Worm (Caenorhabditis elegans): Measurements from ENCODE around the gene F57G12.1.

The F57G12.1 gene

ce11 chrX:12219477-12219876, 48.0 kb upstream of the F57G12.1 start, which contains the start of gene cest-8:
TSS of gene cest-8 (plus strand) at chrX:12219660.
- TF ChIP-seq aly-2 (tag; optimal IDR thresholded peaks at IDR 0.05): no peak
- TF ChIP-seq zag-1 (tag; optimal IDR thresholded peaks at IDR 0.05): no peak
- no peak for TF ChIP-seq unc-62 (GFP tag; optimal IDR thresholded peaks at IDR 0.05)
- peak; percentile 4 for TF ChIP-seq pha-4 (tag; optimal IDR thresholded peaks at IDR 0.05)
- no peak for TF ChIP-seq ceh-16 (tag; optimal IDR thresholded peaks at IDR 0.05)
- TF ChIP-seq daf-12 (tag; optimal IDR thresholded peaks at IDR 0.05): no peak
- TF ChIP-seq snpc-4 (tag; optimal IDR thresholded peaks at IDR 0.05): no peak
- no peak for TF ChIP-seq nhr-28 (tag; optimal IDR thresholded peaks at IDR 0.05)
- no peak for TF ChIP-seq elt-2 (tag; optimal IDR thresholded peaks at IDR 0.05)
- TF ChIP-seq skn-1 (tag; optimal IDR thresholded peaks at IDR 0.05): peak; percentile 53

DNA sequence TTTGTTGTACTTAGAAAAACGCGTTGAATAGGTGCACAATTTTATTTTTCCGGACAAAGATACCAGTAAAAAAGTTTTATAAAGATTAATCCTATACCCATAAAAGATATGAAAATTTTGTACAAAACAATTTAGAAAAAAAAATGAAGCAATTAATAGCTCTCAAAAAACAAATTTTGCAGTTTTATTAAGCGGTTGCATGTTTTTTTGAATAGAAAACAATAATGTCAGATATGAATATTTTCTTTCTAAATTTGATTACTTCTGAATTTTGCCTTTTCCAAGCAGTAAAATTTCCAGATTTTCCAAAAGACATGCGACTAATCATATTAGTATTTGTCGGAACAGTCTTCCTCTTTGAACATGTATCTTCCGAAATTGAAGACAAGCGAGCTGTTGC, 45.5 kb upstream of the F57G12.1 start, which contains the start of gene C23H4.8:
Gene C23H4.8 (plus strand): TSS at position 301 of the 400 bp plus-strand sequence.
- no peak for TF ChIP-seq daf-12 (tag; optimal IDR thresholded peaks at IDR 0.05)
- TF ChIP-seq R02D3.7 (tag; optimal IDR thresholded peaks at IDR 0.05): no peak
- TF ChIP-seq lin-15B (tag; optimal IDR thresholded peaks at IDR 0.05): no peak
- no peak for TF ChIP-seq egl-27 (tag; optimal IDR thresholded peaks at IDR 0.05)
- no peak for TF ChIP-seq nhr-12 (tag; optimal IDR thresholded peaks at IDR 0.05)
- no peak for TF ChIP-seq eor-1 (tag; optimal IDR thresholded peaks at IDR 0.05)
- TF ChIP-seq nfya-1 (tag; optimal IDR thresholded peaks at IDR 0.05; ENCODE audit: insufficient read depth): no peak
- TF ChIP-seq ceh-82 (tag; optimal IDR thresholded peaks at IDR 0.05): no peak
- no peak for TF ChIP-seq nhr-25 (tag; optimal IDR thresholded peaks at IDR 0.05)
- TF ChIP-seq ZK546.5 (tag; optimal IDR thresholded peaks at IDR 0.05): no peak
- no peak for TF ChIP-seq fos-1 (tag; optimal IDR thresholded peaks at IDR 0.05)
- TF ChIP-seq nhr-11 (tag; optimal IDR thresholded peaks at IDR 0.05): no peak
- TF ChIP-seq zag-1 (tag; optimal IDR thresholded peaks at IDR 0.05): no peak
- no peak for TF ChIP-seq nhr-76 (tag; optimal IDR thresholded peaks at IDR 0.05)
- TF ChIP-seq mml-1 (tag; optimal IDR thresholded peaks at IDR 0.05): no peak

DNA sequence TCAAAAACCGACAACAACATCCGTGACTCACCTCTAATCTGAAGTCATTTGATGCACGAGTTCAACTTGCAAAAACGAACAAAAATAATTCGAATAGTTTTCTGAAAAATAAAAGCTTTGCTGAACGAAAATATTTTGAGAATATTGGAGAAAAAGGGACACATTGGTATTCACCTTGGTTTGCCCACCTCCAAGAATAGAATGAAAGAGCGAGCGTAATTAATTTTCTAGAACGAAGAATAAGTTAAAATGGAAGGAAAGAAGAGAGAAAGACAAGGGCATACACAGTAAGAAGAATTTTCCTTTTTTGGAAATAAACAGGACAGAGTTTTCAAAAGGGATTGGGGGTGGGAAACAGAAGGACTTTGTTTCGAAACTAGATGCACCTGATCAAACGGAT, 41.3 kb upstream of the F57G12.1 start, which contains the start of gene cab-1:
Gene cab-1 (minus strand): TSS at position 101 of the 400 bp plus-strand sequence.
- TF ChIP-seq hmg-11 (tag; optimal IDR thresholded peaks at IDR 0.05) (no peak), unc-39 (tag; optimal IDR thresholded peaks at IDR 0.05) (no peak), snpc-4 (tag; optimal IDR thresholded peaks at IDR 0.05) (no peak)

ce11 chrX:12210145-12211032, 38.9 kb upstream of the F57G12.1 start:
- TF ChIP-seq nhr-28 (tag; optimal IDR thresholded peaks at IDR 0.05) (no peak), jun-1 (tag; optimal IDR thresholded peaks at IDR 0.05) (peak; percentile 32), ama-1 (optimal IDR thresholded peaks at IDR 0.05) (no peak), unc-39 (tag; optimal IDR thresholded peaks at IDR 0.05) (no peak), elt-3 (tag; optimal IDR thresholded peaks at IDR 0.05) (no peak), lin-15B (tag; optimal IDR thresholded peaks at IDR 0.05) (no peak), daf-12 (tag; optimal IDR thresholded peaks at IDR 0.05) (no peak), elt-2 (tag; optimal IDR thresholded peaks at IDR 0.05) (peak; percentile 65), ztf-11 (tag; optimal IDR thresholded peaks at IDR 0.05) (no peak), nhr-11 (tag; optimal IDR thresholded peaks at IDR 0.05) (peak; percentile 57), elt-1 (tag; optimal IDR thresholded peaks at IDR 0.05) (no peak), ztf-4 (tag; optimal IDR thresholded peaks at IDR 0.05) (no peak), R02D3.7 (tag; optimal IDR thresholded peaks at IDR 0.05) (no peak), sea-2 (GFP tag; optimal IDR thresholded peaks at IDR 0.05) (no peak), mdl-1 (tag; optimal IDR thresholded peaks at IDR 0.05) (no peak), ceh-16 (tag; optimal IDR thresholded peaks at IDR 0.05) (no peak), egl-5 (tag; optimal IDR thresholded peaks at IDR 0.05) (no peak), pqm-1 (tag; optimal IDR thresholded peaks at IDR 0.05) (peak; percentile 49), nhr-43 (tag; optimal IDR thresholded peaks at IDR 0.05; ENCODE audit: poor library complexity, severe bottlenecking) (no peak), nfya-1 (tag; optimal IDR thresholded peaks at IDR 0.05; ENCODE audit: insufficient read depth) (no peak), mml-1 (tag; optimal IDR thresholded peaks at IDR 0.05) (no peak), ceh-82 (tag; optimal IDR thresholded peaks at IDR 0.05) (no peak), egl-27 (tag; optimal IDR thresholded peaks at IDR 0.05) (no peak), nhr-237 (tag; optimal IDR thresholded peaks at IDR 0.05) (no peak), lsy-12 (tag; optimal IDR thresholded peaks at IDR 0.05) (no peak), ceh-28 (tag; optimal IDR thresholded peaks at IDR 0.05) (no peak), fkh-10 (GFP tag; optimal IDR thresholded peaks at IDR 0.05) (no peak), nhr-12 (tag; optimal IDR thresholded peaks at IDR 0.05) (no peak), nhr-76 (tag; optimal IDR thresholded peaks at IDR 0.05) (no peak), ZK546.5 (tag; optimal IDR thresholded peaks at IDR 0.05) (no peak), ceh-9 (tag; optimal IDR thresholded peaks at IDR 0.05) (no peak), nhr-67 (tag; optimal IDR thresholded peaks at IDR 0.05) (no peak), lin-39 (tag; optimal IDR thresholded peaks at IDR 0.05) (peak; percentile 15), fkh-2 (tag; optimal IDR thresholded peaks at IDR 0.05) (no peak), fos-1 (tag; optimal IDR thresholded peaks at IDR 0.05) (no peak), skn-1 (tag; optimal IDR thresholded peaks at IDR 0.05) (no peak)
